Worm (Caenorhabditis elegans): ENCODE measurements around the gene spig-5.
"Not testable (repeated sequence)": the region's sequence is repeated elsewhere in the genome, so short reads cannot be mapped to it uniquely, and the experiment has no call there.

Gene spig-5

DNA sequence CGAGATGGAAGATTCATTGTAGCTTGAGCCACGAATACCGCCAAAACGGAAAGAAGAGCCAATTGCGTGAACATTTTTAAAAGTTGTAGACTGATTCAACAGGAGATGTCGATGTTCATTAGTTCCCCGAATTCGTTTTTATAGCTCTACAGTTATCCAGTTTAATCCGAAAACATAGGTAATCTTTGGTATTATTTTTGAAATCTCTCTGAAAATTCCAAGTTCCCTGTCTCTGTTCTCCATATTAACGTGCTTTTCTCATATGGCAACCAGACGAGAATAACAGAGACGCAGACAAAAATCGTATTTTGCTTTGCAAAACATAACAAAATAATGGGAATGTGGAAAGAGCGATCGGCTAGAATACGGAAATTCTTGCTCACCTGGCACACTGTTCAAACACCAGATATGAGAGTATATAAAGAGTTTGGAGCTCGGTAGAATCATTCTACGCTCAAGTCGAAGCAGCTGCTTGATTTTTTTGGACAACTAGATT lies 8.6 kb upstream of the spig-5 start, which contains the start of the genes spig-3 and F14D7.12:
Gene spig-3 (minus strand): TSS at position 101 of the 496 bp plus-strand sequence.
Gene F14D7.12 (plus strand): TSS at position 446 of the 496 bp plus-strand sequence.
- TF ChIP-seq unc-62 (GFP tag; optimal IDR thresholded peaks at IDR 0.05) = no peak

DNA sequence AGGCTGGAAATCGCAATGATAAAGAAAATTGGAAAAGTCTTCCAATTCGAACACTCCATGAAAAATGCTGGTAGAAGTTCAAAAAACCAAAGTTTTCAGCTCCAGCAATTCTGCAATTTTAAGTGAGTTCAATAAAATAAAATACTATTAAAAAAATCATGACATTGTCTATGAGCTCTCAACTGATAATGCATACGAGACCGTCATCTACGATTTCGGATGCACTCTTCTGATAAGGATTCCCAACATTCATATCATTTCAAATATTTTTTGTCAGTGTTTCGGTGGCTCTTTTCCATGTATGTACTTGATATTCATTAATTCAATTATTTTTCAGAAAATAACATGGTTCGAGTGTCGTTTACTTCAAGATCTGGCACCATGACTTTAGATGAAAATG lies 7.2 kb upstream of the spig-5 start, which contains the start of gene F14D7.6:
Gene F14D7.6 (plus strand): TSS at position 338 of the 400 bp plus-strand sequence.
- TF ChIP-seq unc-62 (GFP tag; optimal IDR thresholded peaks at IDR 0.05) = no peak

DNA sequence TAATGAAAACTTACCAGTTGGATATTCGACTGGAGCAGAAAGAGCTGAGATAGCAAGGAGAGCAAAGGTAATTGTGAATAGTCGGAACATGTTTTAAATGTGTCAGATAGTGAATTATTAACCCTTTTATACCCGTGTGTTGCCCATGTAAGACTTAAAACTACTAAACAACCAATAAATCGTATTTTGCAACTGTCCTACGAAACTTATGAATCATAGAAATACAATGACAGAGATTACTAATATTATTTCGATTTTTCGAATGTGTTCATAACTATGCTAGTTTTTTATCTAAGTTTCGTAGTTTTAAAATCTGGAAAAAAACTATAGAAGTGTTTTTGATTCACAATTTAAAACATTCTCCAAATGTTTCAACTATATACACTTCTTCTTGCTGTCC lies 1.5 kb upstream of the spig-5 start, which contains the start of gene spig-4:
Gene spig-4 (minus strand): TSS at position 101 of the 400 bp plus-strand sequence.
- not testable (repeated sequence) for TF ChIP-seq unc-62 (GFP tag; optimal IDR thresholded peaks at IDR 0.05)

DNA sequence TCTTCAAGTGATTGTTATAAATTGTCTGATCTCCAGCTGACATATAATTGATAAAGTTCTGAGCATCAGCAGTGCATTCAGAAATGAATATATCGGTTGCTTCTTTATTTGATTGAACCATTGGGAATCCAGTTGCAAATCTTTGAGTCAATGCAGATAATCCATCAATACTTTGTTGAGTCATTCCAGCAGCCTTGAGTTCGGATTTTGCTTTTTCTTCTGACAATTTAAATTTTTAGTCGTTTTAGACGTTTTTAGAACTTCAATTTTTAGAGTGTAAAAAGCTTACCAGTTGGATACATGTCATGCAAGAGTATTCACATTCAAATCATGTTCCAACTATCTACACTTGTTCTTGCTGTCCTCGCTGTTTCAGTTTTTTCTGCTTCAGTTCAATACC lies 1.4 kb downstream of the spig-5 start, which contains the start of gene F14D7.14:
Gene F14D7.14 (plus strand): TSS at position 301 of the 400 bp plus-strand sequence.
- TF ChIP-seq unc-62 (GFP tag; optimal IDR thresholded peaks at IDR 0.05) = not testable (repeated sequence)

DNA sequence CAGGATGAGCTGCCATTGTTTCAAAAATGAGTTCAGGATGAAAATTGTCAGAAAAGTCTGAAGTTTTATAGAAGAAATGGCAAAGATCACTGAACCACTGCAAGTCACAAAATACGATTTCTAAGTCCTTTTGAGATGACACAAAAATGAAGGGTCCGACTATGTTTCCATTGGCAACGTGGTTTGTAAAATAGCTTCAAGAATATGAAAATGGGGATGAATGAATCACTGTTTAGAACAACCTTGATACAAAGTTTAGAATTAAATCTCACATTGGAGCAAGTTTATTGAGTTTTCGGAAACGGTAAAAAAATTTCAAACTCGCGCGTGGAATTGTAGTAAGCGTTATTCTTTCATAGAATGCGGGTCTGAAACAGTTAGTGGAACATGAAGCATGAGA lies 2.9 kb downstream of the spig-5 start, which contains the start of gene ddn-3:
Gene ddn-3 (minus strand): TSS at position 101 of the 400 bp plus-strand sequence.
- TF ChIP-seq unc-62 (GFP tag; optimal IDR thresholded peaks at IDR 0.05) = no peak

DNA sequence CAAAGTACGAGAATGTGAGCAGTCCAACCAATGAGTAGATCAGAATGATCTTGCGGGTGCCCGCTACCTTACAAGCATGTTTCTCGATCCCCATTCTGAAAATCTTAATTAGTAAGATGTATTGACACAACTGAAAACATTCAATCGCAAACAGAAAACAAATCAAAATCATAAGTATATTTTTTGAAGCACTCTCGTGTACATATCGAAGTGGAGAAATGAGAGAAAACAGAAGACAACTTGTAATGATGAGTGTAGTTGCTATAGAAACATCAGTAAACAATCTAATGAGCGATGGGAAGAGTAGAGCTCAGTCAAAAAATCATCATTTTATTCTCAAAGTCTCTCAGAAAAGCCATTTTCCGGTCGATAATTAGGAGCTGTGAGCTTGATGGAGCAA lies 4.4 kb downstream of the spig-5 start, which contains the start of gene F14D7.8:
Gene F14D7.8 (minus strand): TSS at position 101 of the 400 bp plus-strand sequence.
- TF ChIP-seq unc-62 (GFP tag; optimal IDR thresholded peaks at IDR 0.05) = no peak

DNA sequence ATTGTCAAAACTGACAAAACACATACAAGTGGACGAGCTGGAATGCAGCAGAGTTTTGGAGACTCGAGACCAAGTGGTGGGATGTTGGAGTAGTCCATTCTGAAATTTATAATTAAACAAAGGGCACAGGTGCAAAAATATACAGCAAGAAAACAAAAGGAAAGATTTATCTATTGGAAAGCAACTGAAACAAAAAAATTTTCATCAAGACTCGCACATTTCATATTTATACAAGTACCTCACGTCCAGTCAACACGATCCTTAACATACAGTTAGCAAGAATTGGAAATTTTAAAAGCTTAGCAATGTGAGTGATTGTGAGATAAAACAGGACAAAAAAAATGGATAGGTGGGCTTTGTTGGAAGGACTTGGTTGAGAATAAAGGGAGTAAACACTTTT lies 6.0 kb downstream of the spig-5 start, which contains the start of gene F47B8.1:
Gene F47B8.1 (minus strand): TSS at position 101 of the 400 bp plus-strand sequence.
- no peak for TF ChIP-seq unc-62 (GFP tag; optimal IDR thresholded peaks at IDR 0.05)

DNA sequence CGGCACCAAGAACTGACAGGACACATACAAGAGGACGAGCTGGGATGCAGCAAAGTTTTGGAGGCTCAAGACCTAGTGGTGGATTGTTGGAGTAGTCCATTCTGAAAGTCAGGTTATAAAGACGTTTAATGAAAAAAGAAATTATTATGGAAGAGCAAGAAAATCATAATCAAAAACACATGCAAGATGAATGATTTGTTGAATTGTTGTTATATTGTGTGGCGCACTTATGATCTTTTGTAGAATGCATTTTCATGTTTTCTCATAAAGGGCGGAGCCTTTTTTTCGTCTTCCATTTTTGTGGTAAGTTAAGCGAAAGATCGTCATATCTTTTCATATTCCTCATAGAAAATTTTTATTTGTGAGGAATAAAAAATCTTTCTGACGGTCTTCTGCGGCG lies 8.3 kb downstream of the spig-5 start, which contains the start of gene F47B8.2:
Gene F47B8.2 (minus strand): TSS at position 101 of the 400 bp plus-strand sequence.
- no peak for TF ChIP-seq unc-62 (GFP tag; optimal IDR thresholded peaks at IDR 0.05)

DNA sequence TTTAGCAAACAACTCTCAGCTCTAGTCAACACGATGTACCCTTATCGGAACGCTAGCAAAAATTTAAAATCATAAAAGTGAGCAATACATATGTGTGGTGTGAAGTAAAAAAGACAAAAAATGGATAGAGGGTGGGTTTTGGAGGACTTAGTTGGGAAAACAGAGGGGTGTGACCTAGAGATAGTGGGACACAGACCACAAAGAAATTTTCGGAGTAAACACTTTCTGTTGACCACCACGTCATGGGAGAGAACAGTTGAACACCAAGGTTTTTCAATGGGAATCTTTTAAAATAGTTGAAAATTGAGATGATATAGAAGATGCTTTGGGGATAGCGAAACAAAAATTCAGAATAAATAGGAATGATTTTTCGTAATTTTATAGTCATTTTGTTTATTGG lies 8.9 kb downstream of the spig-5 start:
- TF ChIP-seq unc-62 (GFP tag; optimal IDR thresholded peaks at IDR 0.05) = no peak

DNA sequence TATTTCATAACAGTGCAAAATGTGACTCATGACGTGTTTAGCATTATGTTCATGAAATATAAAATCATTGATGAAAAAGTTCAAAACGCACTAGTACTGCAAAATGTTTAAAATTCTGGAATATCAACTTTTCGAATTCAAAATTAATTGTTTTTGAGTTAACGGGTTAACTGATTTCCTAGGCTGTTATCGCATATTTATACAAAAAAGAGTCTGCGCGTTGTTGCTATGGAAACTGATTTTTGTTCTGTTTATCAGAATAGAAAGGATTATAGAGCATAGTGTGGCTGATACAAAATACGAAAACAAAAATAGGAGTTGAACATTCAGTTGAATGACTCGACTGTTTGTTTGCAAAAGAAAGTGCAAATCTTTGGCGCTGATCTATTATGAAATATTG lies 9.4 kb downstream of the spig-5 start:
- no peak for TF ChIP-seq unc-62 (GFP tag; optimal IDR thresholded peaks at IDR 0.05)

DNA sequence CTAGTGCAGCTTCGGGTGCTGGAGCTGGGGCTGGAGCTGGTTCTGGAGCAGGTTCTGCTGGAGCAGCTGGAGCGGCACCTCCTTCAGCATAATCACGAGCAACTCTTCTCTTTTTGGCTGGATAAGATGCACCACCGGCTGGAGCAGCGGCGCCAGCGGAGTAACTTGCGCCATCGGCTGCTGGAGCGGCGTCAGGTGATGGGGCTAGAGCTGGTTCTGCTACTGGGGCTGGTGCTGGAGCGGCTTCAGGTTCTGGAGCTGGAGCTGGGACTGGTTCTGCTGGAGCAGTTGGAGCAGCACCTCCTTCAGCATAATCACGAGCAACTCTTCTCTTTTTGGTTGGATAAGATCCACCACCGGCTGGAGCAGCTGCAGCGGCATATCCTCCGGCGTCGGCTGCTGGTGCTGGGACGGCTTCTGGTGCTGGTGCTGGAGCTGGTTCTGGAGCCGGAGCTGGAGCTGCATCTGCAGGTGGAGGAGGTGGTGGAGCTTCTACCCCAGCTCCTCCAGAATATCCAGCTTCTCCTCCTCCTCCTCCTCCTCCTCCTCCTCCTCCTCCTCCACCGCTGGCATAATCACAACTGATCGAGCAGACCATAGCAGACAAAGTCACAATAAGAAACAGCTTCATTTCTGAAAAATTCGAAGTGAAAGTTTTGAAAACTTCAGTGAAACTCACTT lies 11.0 kb downstream of the spig-5 start, which contains the start of gene F47B8.13:
Gene F47B8.13 (minus strand): TSS at position 631 of the 681 bp plus-strand sequence.
- TF ChIP-seq unc-62 (GFP tag; optimal IDR thresholded peaks at IDR 0.05) = no peak

DNA sequence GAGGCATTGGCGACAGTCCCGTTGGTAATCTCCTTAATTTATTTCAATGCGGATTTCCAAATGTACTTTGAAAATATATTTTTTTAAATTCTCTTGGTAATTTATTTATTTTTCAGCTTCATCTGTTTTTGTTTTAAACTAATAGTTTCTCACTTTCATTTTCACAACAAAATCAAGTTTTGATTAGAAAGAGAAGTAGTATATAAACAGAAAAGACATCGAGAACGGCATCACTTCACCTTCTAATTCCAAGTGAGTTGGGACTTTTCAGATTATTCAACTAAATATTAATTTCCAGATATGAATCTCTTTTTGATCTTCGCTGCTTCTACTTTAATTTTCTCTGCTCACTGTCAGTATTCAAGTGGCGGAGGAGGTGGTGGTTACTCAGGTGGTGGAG lies 12.0 kb downstream of the spig-5 start, which contains the start of gene F47B8.14:
Gene F47B8.14 (plus strand): TSS at position 301 of the 400 bp plus-strand sequence.
- no peak for TF ChIP-seq unc-62 (GFP tag; optimal IDR thresholded peaks at IDR 0.05)

DNA sequence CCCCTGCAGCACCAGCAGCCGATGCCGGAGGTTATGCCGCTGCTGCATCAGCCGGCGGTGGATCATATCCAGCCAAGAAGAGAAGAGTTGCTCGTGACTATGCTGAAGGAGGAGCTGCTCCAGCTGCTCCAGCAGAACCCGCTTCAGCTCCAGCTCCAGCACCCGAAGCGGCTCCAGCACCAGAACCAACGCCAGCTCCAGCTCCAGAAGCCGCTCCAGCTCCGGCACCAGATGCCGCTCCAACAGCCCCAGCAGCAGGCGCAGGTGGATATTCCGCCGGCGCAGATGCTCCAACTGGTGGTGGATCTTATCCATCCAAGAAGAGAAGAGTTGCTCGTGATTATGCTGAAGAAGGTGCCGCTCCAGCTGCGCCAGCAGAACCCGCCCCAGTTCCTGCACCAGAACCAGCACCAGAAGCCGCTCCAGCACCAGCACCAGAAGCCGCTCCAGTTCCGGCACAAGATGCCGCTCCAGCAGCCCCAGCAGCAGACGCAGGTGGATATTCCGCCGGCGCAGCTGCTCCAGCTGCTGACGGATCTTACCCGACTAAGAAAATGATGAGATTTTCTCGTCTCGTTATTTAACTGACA lies 12.6 kb downstream of the spig-5 start:
- TF ChIP-seq unc-62 (GFP tag; optimal IDR thresholded peaks at IDR 0.05) = no peak

DNA sequence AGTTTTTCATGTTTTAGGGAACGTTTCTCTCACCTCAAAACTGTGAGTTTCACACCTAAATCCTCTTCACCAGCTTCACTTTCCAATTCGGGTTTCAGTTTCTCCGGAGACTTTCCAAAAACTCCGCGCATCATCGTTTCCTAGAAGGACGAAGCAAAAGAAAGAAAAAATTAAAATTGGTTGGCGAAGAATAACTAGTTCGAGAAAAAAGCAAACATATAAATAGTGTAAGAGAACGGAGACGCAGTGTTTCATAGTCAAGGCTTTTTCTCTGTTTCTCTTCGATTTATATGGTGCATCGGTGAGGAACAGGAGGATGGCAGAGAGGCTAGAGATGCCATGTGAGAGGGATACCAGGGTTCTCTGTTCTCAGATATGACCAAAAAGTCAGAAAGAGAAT lies 14.5 kb downstream of the spig-5 start, which contains the start of gene F47B8.3:
Gene F47B8.3 (minus strand): TSS at position 261 of the 400 bp plus-strand sequence.
- TF ChIP-seq unc-62 (GFP tag; optimal IDR thresholded peaks at IDR 0.05) = no peak

DNA sequence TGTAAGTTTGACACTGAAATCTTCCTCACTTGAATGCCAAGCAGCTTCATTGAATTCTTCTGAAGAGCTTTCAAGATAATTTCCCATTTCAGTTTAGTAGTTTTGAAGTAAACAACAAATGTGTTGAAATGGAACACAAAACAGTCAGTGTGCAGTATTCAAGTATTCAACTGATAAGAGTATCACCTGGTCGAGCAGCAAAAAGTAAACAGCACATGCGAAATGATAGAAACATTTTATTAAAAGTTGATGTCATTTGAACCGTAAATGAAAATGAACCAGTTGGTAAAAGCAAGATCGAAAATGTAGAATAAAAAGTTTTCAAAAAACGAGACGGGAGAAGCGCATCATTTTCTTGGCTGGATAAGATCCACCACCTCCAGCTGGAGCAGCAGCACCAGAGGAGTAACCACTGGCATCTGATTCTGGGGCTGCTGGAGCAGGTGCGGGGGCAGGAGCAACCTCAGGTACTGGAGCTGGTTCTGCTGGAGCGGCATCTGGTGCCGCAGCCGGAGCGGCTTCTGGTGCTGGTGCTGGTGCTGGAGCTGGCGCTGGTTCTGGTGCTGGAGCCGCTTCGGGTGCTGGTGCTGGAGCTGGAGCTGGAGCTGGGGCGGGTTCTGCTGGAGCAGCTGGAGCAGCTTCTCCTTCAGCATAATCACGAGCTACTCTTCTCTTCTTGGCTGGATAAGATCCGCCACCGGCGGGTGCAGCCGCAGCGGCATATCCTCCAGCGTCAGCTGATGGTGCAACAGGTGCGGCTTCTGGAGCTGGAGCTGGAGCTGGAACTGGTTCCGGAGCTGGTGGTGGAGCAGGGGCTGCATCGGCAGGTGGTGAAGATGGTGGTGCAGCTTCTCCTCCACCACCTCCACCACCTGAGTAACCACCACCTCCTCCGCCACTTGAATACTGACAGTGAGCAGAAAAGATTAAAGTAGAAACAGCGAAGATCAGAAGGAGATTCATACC lies 16.5 kb downstream of the spig-5 start, which contains the start of the genes F47B8.4 and F47B8.18:
Gene F47B8.4 (minus strand): TSS at position 172 of the 966 bp plus-strand sequence.
Gene F47B8.18 (minus strand): TSS at position 963 of the 966 bp plus-strand sequence.
- no peak for TF ChIP-seq unc-62 (GFP tag; optimal IDR thresholded peaks at IDR 0.05)

Data from whole organism, dauer.